Fruit fly (Drosophila melanogaster) whole organism, embryonic: ENCODE results near the gene Dhc62B.

Source experiments
- Abd-B ChIP-seq: fragments of 200-800 bp; sonication (Bioruptor generic); optimal IDR thresholded peaks from 2 replicates; lab custom pipeline; 2018; ENCODE audit warnings: missing biosample characterization, mild to moderate bottlenecking, missing genetic modification characterization, moderate library complexity
- Aef1 ChIP-seq: fragments of 200-800 bp; sonication (Bioruptor generic); IDR thresholded peaks from 3 replicates; pipeline ENCODE4 v1.3.6; 2022; ENCODE audit warnings: missing biosample characterization, missing genetic modification characterization
- Atf3 ChIP-seq: fragments of 200-800 bp; sonication (Bioruptor generic); optimal IDR thresholded peaks from 3 replicates; lab custom pipeline; 2016; ENCODE audit warnings: missing biosample characterization, missing genetic modification characterization
- Blimp-1 ChIP-seq: fragments of 200-800 bp; sonication (Bioruptor generic); optimal IDR thresholded peaks from 3 replicates; lab custom pipeline; 2018; ENCODE audit warnings: missing biosample characterization, missing genetic modification characterization, mild to moderate bottlenecking, moderate library complexity, missing genetic modification reagents
- CG10274 ChIP-seq: fragments of 200-800 bp; sonication (Bioruptor generic); optimal IDR thresholded peaks from 3 replicates; lab custom pipeline; 2017; ENCODE audit warnings: missing biosample characterization, mild to moderate bottlenecking, missing genetic modification characterization
- CG10543 ChIP-seq: fragments of 200-800 bp; sonication (Bioruptor generic); optimal IDR thresholded peaks from 3 replicates; lab custom pipeline; 2017; ENCODE audit warnings: missing biosample characterization, mild to moderate bottlenecking, missing genetic modification characterization, moderate library complexity
- CG10979 ChIP-seq: fragments of 200-800 bp; sonication (Bioruptor generic); optimal IDR thresholded peaks from 2 replicates; lab custom pipeline; 2018; ENCODE audit warnings: missing biosample characterization, mild to moderate bottlenecking, missing genetic modification characterization, moderate library complexity
- CG11504 ChIP-seq: fragments of 200-800 bp; sonication (Bioruptor generic); optimal IDR thresholded peaks from 3 replicates; lab custom pipeline; 2019; ENCODE audit warnings: missing biosample characterization, mild to moderate bottlenecking, missing genetic modification characterization, moderate library complexity
- CG11695 ChIP-seq: fragments of 200-800 bp; sonication (Bioruptor generic); IDR thresholded peaks from 3 replicates; pipeline ENCODE4 v1.3.6; 2022; ENCODE audit warnings: missing biosample characterization, missing genetic modification characterization
- CG12744 ChIP-seq: fragments of 200-800 bp; sonication (Bioruptor generic); optimal IDR thresholded peaks from 2 replicates; lab custom pipeline; 2016; ENCODE audit warnings: missing biosample characterization, missing genetic modification characterization
- CG13424 ChIP-seq: fragments of 200-800 bp; sonication (Bioruptor generic); optimal IDR thresholded peaks from 2 replicates; lab custom pipeline; 2019; ENCODE audit warnings: missing biosample characterization, mild to moderate bottlenecking, missing genetic modification characterization, moderate library complexity
- CG14965 ChIP-seq: fragments of 200-800 bp; sonication (Bioruptor generic); optimal IDR thresholded peaks from 2 replicates; lab custom pipeline; 2016; ENCODE audit warnings: missing biosample characterization, missing genetic modification characterization, borderline replicate concordance
- CG1602 ChIP-seq: fragments of 200-800 bp; sonication (Bioruptor generic); optimal IDR thresholded peaks from 3 replicates; lab custom pipeline; 2016; ENCODE audit warnings: missing biosample characterization, missing genetic modification characterization
- CG16863 ChIP-seq: fragments of 200-800 bp; sonication (Bioruptor generic); optimal IDR thresholded peaks from 3 replicates; lab custom pipeline; 2016; ENCODE audit warnings: missing biosample characterization, missing genetic modification characterization
- CG1792 ChIP-seq: fragments of 200-800 bp; sonication (Bioruptor generic); optimal IDR thresholded peaks from 2 replicates; lab custom pipeline; 2016; ENCODE audit warnings: missing biosample characterization, missing genetic modification characterization
- CG2889 ChIP-seq: fragments of 200-800 bp; sonication (Bioruptor generic); IDR thresholded peaks from 3 replicates; pipeline ENCODE4 v1.3.6; 2022; ENCODE audit warnings: missing biosample characterization, missing genetic modification characterization
- CG4424 ChIP-seq: fragments of 200-800 bp; sonication (Bioruptor generic); optimal IDR thresholded peaks from 3 replicates; lab custom pipeline; 2016; ENCODE audit warnings: missing biosample characterization, missing genetic modification characterization
- CG8089 ChIP-seq: fragments of 200-800 bp; sonication (Bioruptor generic); optimal IDR thresholded peaks from 3 replicates; lab custom pipeline; 2016; ENCODE audit warnings: missing biosample characterization, missing genetic modification characterization
- CG8944 ChIP-seq: fragments of 200-800 bp; sonication (Bioruptor generic); optimal IDR thresholded peaks from 3 replicates; lab custom pipeline; 2016; ENCODE audit warnings: missing biosample characterization, missing genetic modification characterization
- CHES-1-like ChIP-seq: fragments of 200-800 bp; sonication (Bioruptor generic); optimal IDR thresholded peaks from 2 replicates; lab custom pipeline; 2016; ENCODE audit warnings: missing biosample characterization, missing genetic modification characterization
- Camta ChIP-seq: fragments of 200-800 bp; sonication (Bioruptor generic); optimal IDR thresholded peaks from 2 replicates; lab custom pipeline; 2016; ENCODE audit warnings: missing biosample characterization, missing genetic modification characterization
- Dll ChIP-seq: fragments of 200-800 bp; sonication (Bioruptor generic); IDR thresholded peaks from 4 replicates; pipeline ENCODE4 v1.3.6; 2022; ENCODE audit warnings: missing biosample characterization, missing genetic modification characterization; ENCODE audit not compliant: partially characterized antibody
- GATAe ChIP-seq: fragments of 200-800 bp; sonication (Bioruptor generic); conservative IDR thresholded peaks from 2 replicates; pipeline ENCODE4 v1.3.6; 2022; ENCODE audit warnings: missing biosample characterization, missing genetic modification characterization
- Hr39 ChIP-seq: fragments of >200 bp; optimal IDR thresholded peaks from 2 replicates; lab custom pipeline; 2017
- Hr51 ChIP-seq, 2 experiments: fragments of 200-800 bp; sonication (Bioruptor generic); optimal IDR thresholded peaks; 2 replicates in 1 of 2; 3 replicates in 1 of 2; lab custom pipeline; 2016 to 2018; ENCODE audit warnings: missing biosample characterization in 2 of 2, missing genetic modification characterization in 2 of 2, mild to moderate bottlenecking in 1 of 2, moderate library complexity in 1 of 2
- MBD-R2 ChIP-seq: fragments of 200-800 bp; sonication (Bioruptor generic); IDR thresholded peaks from 2 replicates; pipeline ENCODE4 v1.3.6; 2022; ENCODE audit warnings: missing biosample characterization, missing genetic modification characterization
- Mes4 ChIP-seq: fragments of 200-800 bp; sonication (Bioruptor generic); optimal IDR thresholded peaks from 2 replicates; lab custom pipeline; 2016; ENCODE audit warnings: missing biosample characterization, missing genetic modification characterization
- Myb ChIP-seq: fragments of 200-800 bp; sonication (Bioruptor generic); optimal IDR thresholded peaks from 2 replicates; lab custom pipeline; 2016; ENCODE audit warnings: missing biosample characterization, missing genetic modification characterization
- Nf-YB ChIP-seq: fragments of 200-800 bp; sonication (Bioruptor generic); optimal IDR thresholded peaks from 3 replicates; lab custom pipeline; 2019; ENCODE audit warnings: missing biosample characterization, mild to moderate bottlenecking, missing genetic modification characterization, moderate library complexity
- Optix ChIP-seq: fragments of 200-800 bp; sonication (Bioruptor generic); IDR thresholded peaks from 3 replicates; pipeline ENCODE4 v1.3.6; 2022; ENCODE audit warnings: missing biosample characterization, missing genetic modification characterization
- Rx ChIP-seq: fragments of 200-800 bp; sonication (Bioruptor generic); IDR thresholded peaks from 2 replicates; pipeline ENCODE4 v1.3.6; 2022; ENCODE audit warnings: missing biosample characterization, missing genetic modification characterization
- Spps ChIP-seq: fragments of 200-800 bp; sonication (Bioruptor generic); optimal IDR thresholded peaks from 2 replicates; lab custom pipeline; 2018; ENCODE audit warnings: missing biosample characterization, mild to moderate bottlenecking, missing genetic modification characterization
- Xrp1 ChIP-seq: fragments of 200-800 bp; sonication (Bioruptor generic); IDR thresholded peaks from 2 replicates; pipeline ENCODE4 v1.3.6; 2022; ENCODE audit warnings: missing biosample characterization, missing genetic modification characterization
- amos ChIP-seq: fragments of 200-800 bp; sonication (Bioruptor generic); IDR thresholded peaks from 2 replicates; pipeline ENCODE4 v1.3.6; 2022; ENCODE audit warnings: missing biosample characterization, missing genetic modification characterization; ENCODE audit not compliant: partially characterized antibody
- bowl ChIP-seq: fragments of 200-800 bp; sonication (Bioruptor generic); IDR thresholded peaks from 2 replicates; pipeline ENCODE4 v1.3.6; 2022; ENCODE audit warnings: missing biosample characterization, missing genetic modification characterization
- dimm ChIP-seq: fragments of 200-800 bp; sonication (Bioruptor generic); IDR thresholded peaks from 2 replicates; pipeline ENCODE4 v1.3.6; 2022; ENCODE audit warnings: missing biosample characterization, missing genetic modification characterization
- fd3F ChIP-seq: fragments of 200-800 bp; sonication (Bioruptor generic); optimal IDR thresholded peaks from 2 replicates; lab custom pipeline; 2018; ENCODE audit warnings: missing biosample characterization, mild to moderate bottlenecking, missing genetic modification characterization, moderate library complexity
- fd64A ChIP-seq: fragments of 200-800 bp; sonication (Bioruptor generic); optimal IDR thresholded peaks from 3 replicates; lab custom pipeline; 2018; ENCODE audit warnings: missing biosample characterization, mild to moderate bottlenecking, missing genetic modification characterization
- fd96Cb ChIP-seq: fragments of 200-800 bp; sonication (Bioruptor generic); optimal IDR thresholded peaks from 2 replicates; lab custom pipeline; 2018; ENCODE audit warnings: missing biosample characterization, mild to moderate bottlenecking, missing genetic modification characterization, moderate library complexity
- fu2 ChIP-seq: fragments of 200-800 bp; sonication (Bioruptor generic); optimal IDR thresholded peaks from 2 replicates; lab custom pipeline; 2016; ENCODE audit warnings: missing biosample characterization, missing genetic modification characterization
- gsb-n ChIP-seq: fragments of 200-800 bp; sonication (Bioruptor generic); optimal IDR thresholded peaks from 3 replicates; lab custom pipeline; 2018; ENCODE audit warnings: missing biosample characterization, mild to moderate bottlenecking, missing genetic modification characterization
- jigr1 ChIP-seq: fragments of 200-800 bp; sonication (Bioruptor generic); IDR thresholded peaks from 3 replicates; pipeline ENCODE4 v1.3.6; 2022; ENCODE audit warnings: missing biosample characterization, missing genetic modification characterization
- otp ChIP-seq: fragments of 200-800 bp; sonication (Bioruptor generic); IDR thresholded peaks from 3 replicates; pipeline ENCODE4, ENCODE4 v1.3.6; 2022; ENCODE audit warnings: missing biosample characterization, missing genetic modification characterization
- pita ChIP-seq: fragments of 200-800 bp; sonication (Bioruptor generic); optimal IDR thresholded peaks from 2 replicates; lab custom pipeline; 2017; ENCODE audit warnings: missing biosample characterization, mild to moderate bottlenecking, missing genetic modification characterization
- sens ChIP-seq: fragments of 200-800 bp; sonication (Bioruptor generic); peaks from one replicate; lab custom pipeline; 2016; ENCODE audit warnings: missing biosample characterization, missing genetic modification characterization
- sim ChIP-seq: fragments of 200-800 bp; sonication (Bioruptor generic); IDR thresholded peaks from 2 replicates; pipeline ENCODE4 v1.3.6; 2022; ENCODE audit warnings: missing biosample characterization, missing genetic modification characterization
- sima ChIP-seq: fragments of 200-800 bp; sonication (Bioruptor generic); optimal IDR thresholded peaks from 2 replicates; lab custom pipeline; 2016; ENCODE audit warnings: missing biosample characterization, missing genetic modification characterization
- slp2 ChIP-seq: fragments of 200-800 bp; sonication (Bioruptor generic); optimal IDR thresholded peaks from 2 replicates; lab custom pipeline; 2016; ENCODE audit warnings: missing biosample characterization, missing genetic modification characterization
- unpg ChIP-seq: fragments of 200-800 bp; sonication (Bioruptor generic); optimal IDR thresholded peaks from 3 replicates; lab custom pipeline; 2018; ENCODE audit warnings: missing biosample characterization, mild to moderate bottlenecking, missing genetic modification characterization, moderate library complexity
- usp ChIP-seq: fragments of >200 bp; optimal IDR thresholded peaks from 2 replicates; lab custom pipeline; 2017; ENCODE audit warnings: missing biosample characterization, missing genetic modification characterization

Gene Dhc62B

DNA sequence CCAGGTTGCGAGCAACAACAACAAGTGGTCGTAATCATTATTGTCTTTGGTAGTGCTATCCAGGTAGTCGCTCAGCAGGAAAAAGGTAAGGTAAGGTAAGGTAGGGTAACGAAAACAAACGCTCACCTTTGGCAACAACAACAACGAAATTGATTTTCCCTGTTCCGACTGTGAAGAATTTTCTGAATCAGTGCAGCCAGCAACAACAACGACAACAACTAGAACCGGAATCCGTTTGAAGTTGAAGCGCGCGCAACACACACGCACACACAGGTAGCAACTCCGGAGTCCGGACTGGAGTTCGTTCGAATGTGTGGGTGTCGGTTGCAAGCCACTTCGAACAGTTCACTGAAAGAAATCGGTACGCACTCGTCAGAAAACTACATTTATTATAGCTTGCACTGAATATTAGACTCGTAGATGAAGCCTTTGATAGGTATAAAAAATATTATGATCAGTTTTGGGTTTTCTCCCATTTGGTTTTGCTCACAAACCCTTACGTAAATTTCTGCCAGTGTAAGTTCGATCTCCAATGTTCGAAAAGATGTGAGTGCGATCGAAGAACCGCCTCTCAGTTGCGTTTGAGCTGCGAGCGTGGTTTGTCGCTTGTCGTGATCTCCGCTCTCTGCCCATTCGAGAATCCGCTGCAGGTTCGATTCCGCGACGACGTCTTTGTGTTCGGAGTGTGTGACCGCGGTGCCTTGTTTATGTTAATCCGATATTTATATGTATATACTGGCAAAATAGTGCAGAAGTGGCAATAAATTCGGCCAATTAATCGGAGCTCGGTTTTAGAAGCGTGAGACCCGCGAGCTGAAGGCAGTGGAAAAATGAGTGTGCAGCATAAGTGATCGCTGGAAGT is 25.0 kb downstream of the Dhc62B start, which contains the start of gene CG13921 (continued):
- no peak for TF ChIP-seq amos (GFP tag; lab: Robert Waterston, UW)
- peak; percentile 99 for TF ChIP-seq Spps
- peak; percentile 98 for TF ChIP-seq CHES-1-like (GFP tag; lab: Kevin White, UChicago)
- TF ChIP-seq unpg (GFP tag; lab: Kevin White, UChicago): peak; percentile 99
- TF ChIP-seq MBD-R2 (GFP tag; lab: Robert Waterston, UW): peak; percentile 98
- TF ChIP-seq Camta (GFP tag; lab: Kevin White, UChicago): peak; percentile 99
- TF ChIP-seq Hr51 (GFP tag; optimal IDR thresholded peaks at IDR 0.05; lab: Kevin White, UChicago): peak; percentile 97 to 99
- TF ChIP-seq CG2889 (GFP tag; lab: Robert Waterston, UW): peak; percentile 98
- peak; percentile 99 for TF ChIP-seq gsb-n (tag; lab: Kevin White, UChicago)
- peak; percentile 93 for TF ChIP-seq CG14965 (GFP tag; lab: Kevin White, UChicago)
- TF ChIP-seq jigr1: peak; percentile 98
- peak; percentile 99 for TF ChIP-seq Rx (GFP tag; lab: Robert Waterston, UW)
- TF ChIP-seq Blimp-1 (GFP tag; lab: Kevin White, UChicago): peak; percentile 98
- peak; percentile 100 for TF ChIP-seq Xrp1 (GFP tag; lab: Robert Waterston, UW)
- TF ChIP-seq fu2 (GFP tag; lab: Kevin White, UChicago): peak; percentile 97
- peak; percentile 98 for TF ChIP-seq fd64A (GFP tag; lab: Kevin White, UChicago)
- peak; percentile 98 for TF ChIP-seq Abd-B (GFP tag; lab: Kevin White, UChicago)
- TF ChIP-seq bowl (GFP tag; lab: Robert Waterston, UW): peak; percentile 96
- peak; percentile 88 for TF ChIP-seq Nf-YB (GFP tag; lab: Kevin White, UChicago)
- TF ChIP-seq otp: peak; percentile 100
- TF ChIP-seq CG12744 (GFP tag; lab: Kevin White, UChicago): peak; percentile 99
- peak; percentile 99 for TF ChIP-seq CG11695 (GFP tag; lab: Robert Waterston, UW)
- peak; percentile 93 for TF ChIP-seq Myb (GFP tag; lab: Kevin White, UChicago)
- TF ChIP-seq CG16863 (GFP tag; lab: Kevin White, UChicago): peak; percentile 98
- TF ChIP-seq CG8089: peak; percentile 99
- peak; percentile 95 for TF ChIP-seq CG10274 (GFP tag; lab: Kevin White, UChicago)
- peak; percentile 91 for TF ChIP-seq GATAe (GFP tag; lab: Robert Waterston, UW)
- peak; percentile 99 for TF ChIP-seq slp2 (GFP tag; lab: Kevin White, UChicago)
- TF ChIP-seq dimm (GFP tag; lab: Robert Waterston, UW): peak; percentile 97
- no peak for TF ChIP-seq Hr39 (lab: Kevin White, UChicago)
- TF ChIP-seq CG13424 (tag; lab: Kevin White, UChicago): peak; percentile 99
- peak; percentile 100 for TF ChIP-seq CG10979
- peak; percentile 99 for TF ChIP-seq CG1792
- peak; percentile 91 for TF ChIP-seq CG10543 (GFP tag; lab: Kevin White, UChicago)
- peak; percentile 99 for TF ChIP-seq CG8944 (GFP tag; lab: Kevin White, UChicago)
- no peak for TF ChIP-seq Dll (GFP tag; lab: Robert Waterston, UW)
- peak; percentile 98 for TF ChIP-seq sima
- TF ChIP-seq fd3F (GFP tag; lab: Kevin White, UChicago): peak; percentile 96
- TF ChIP-seq CG1602: peak; percentile 99
- TF ChIP-seq CG11504: peak; percentile 98
- TF ChIP-seq Mes4 (GFP tag; lab: Kevin White, UChicago): peak; percentile 98
- peak; percentile 98 for TF ChIP-seq Atf3 (GFP tag; lab: Kevin White, UChicago)
- no peak for TF ChIP-seq usp (GFP tag; lab: Kevin White, UChicago)
- peak; percentile 100 for TF ChIP-seq fd96Cb (tag; lab: Kevin White, UChicago)
- TF ChIP-seq sim (GFP tag; lab: Robert Waterston, UW): peak; percentile 99
- peak; percentile 100 for TF ChIP-seq CG4424
- TF ChIP-seq sens: peak; percentile 100
- peak; percentile 99 for TF ChIP-seq Aef1
- peak; percentile 99 for TF ChIP-seq Optix
- no peak for TF ChIP-seq pita (GFP tag; lab: Kevin White, UChicago)
